Worm (Caenorhabditis elegans): ENCODE measurements around the gene dsl-6.

DNA sequence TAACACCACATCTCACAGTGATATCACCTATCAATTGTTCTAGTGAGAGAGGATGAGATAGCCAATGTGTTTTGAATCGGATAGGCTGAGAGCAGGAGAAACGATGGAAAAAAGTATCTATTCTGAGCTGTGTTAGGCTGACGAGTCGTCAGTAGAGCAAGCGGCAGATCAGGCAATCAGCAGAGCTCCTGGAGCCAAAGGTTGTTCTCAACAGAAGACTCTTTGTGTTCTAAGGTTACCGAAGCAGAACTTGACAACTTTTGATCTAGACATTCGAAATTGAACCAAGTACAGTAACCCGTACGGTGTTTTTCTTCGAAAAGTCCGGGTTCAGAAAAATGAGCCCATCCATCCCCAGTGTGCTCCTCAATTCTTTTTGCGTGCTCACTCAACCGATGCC is 45.3 kb downstream of the dsl-6 start:
- TF ChIP-seq flt-1 (GFP tag; IDR thresholded peaks at IDR 0.05) (no peak), klf-2 (GFP tag; conservative IDR thresholded peaks at IDR 0.05) (no peak), cog-1 (tag; optimal IDR thresholded peaks at IDR 0.05) (no peak), ztf-29 (GFP tag; IDR thresholded peaks at IDR 0.05) (no peak), ztf-23 (GFP tag; IDR thresholded peaks at IDR 0.05) (no peak), tab-1 (GFP tag; IDR thresholded peaks at IDR 0.05) (no peak)

Measured in whole organism, midembryonic.